Fruit fly (Drosophila melanogaster) whole organism, prepupa: ENCODE results near the gene PGRP-LE.

ENCODE experiments used
- CG6854 ChIP-seq: fragments of 200-800 bp; sonication (Bioruptor generic); optimal IDR thresholded peaks from 2 replicates; lab custom pipeline; 2017; ENCODE audit warnings: missing biosample characterization, mild to moderate bottlenecking, missing genetic modification characterization
- CG8119 ChIP-seq: fragments of 200-800 bp; sonication (Bioruptor generic); IDR thresholded peaks from 3 replicates; pipeline ENCODE4 v1.3.6; 2022; ENCODE audit warnings: missing biosample characterization, missing genetic modification characterization
- Hr38 ChIP-seq: sonication (Bioruptor generic); optimal IDR thresholded peaks from 2 replicates; lab custom pipeline; 2016; ENCODE audit warnings: missing biosample characterization, missing genetic modification characterization
- Hr39 ChIP-seq: fragments of 200-800 bp; sonication (Bioruptor generic); optimal IDR thresholded peaks from 2 replicates; lab custom pipeline; 2016; ENCODE audit warnings: missing biosample characterization, missing genetic modification characterization
- Sox102F ChIP-seq: fragments of 200-800 bp; sonication (Bioruptor generic); optimal IDR thresholded peaks from 2 replicates; lab custom pipeline; 2016; ENCODE audit warnings: missing biosample characterization, mild to moderate bottlenecking, missing genetic modification characterization
- acj6 ChIP-seq: fragments of 200-800 bp; sonication (Bioruptor generic); optimal IDR thresholded peaks from 3 replicates; lab custom pipeline; 2016; ENCODE audit warnings: missing biosample characterization, missing genetic modification characterization
- dsx ChIP-seq: fragments of 200-800 bp; optimal IDR thresholded peaks from 3 replicates; lab custom pipeline; 2019; ENCODE audit warnings: missing biosample characterization, mild to moderate bottlenecking, missing genetic modification characterization, moderate library complexity; ENCODE audit not compliant: poor library complexity, severe bottlenecking
- fd59A ChIP-seq: fragments of 200-800 bp; sonication (Bioruptor generic); optimal IDR thresholded peaks from 2 replicates; lab custom pipeline; 2017; ENCODE audit warnings: missing biosample characterization, mild to moderate bottlenecking, missing genetic modification characterization, missing genetic modification reagents
- fd85E ChIP-seq: fragments of 200-800 bp; sonication (Bioruptor generic); optimal IDR thresholded peaks from 3 replicates; lab custom pipeline; 2016; ENCODE audit warnings: missing biosample characterization, missing genetic modification characterization
- pdm3 ChIP-seq: fragments of 200-800 bp; sonication (Bioruptor generic); optimal IDR thresholded peaks from 3 replicates; lab custom pipeline; 2016; ENCODE audit warnings: missing biosample characterization, missing genetic modification characterization
- ss ChIP-seq, 2 experiments: fragments of 200-800 bp; sonication (Bioruptor generic); optimal IDR thresholded peaks; 2 replicates in 1 of 2; 3 replicates in 1 of 2; lab custom pipeline; 2017 to 2018; ENCODE audit warnings: mild to moderate bottlenecking in 2 of 2, missing biosample characterization in 2 of 2, missing genetic modification characterization in 2 of 2, moderate library complexity in 1 of 2
- topi ChIP-seq: fragments of 200-800 bp; sonication (Bioruptor generic); optimal IDR thresholded peaks from 3 replicates; lab custom pipeline; 2016; ENCODE audit warnings: missing biosample characterization, missing genetic modification characterization

DNA sequence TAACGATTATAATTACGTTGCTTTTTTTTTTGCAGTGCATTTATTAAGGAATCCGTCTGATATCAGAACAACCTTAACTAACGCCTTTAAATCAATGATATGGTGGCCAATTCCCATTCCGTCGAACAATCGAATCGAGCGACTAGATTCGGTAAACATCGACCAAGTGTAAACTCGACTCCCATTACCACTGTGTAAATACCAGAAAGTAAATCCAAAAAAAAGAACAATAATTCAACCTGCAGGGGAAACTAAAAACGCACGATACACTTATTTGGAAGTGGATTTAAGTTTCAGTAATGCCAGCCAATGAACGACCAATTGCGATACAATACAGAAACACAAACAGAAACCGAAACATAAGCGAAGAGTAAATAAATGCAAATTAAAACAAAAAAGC lies 1.8 kb upstream of the PGRP-LE start:
- TF ChIP-seq ss (GFP tag; optimal IDR thresholded peaks at IDR 0.05; lab: Kevin White, UChicago) (no peak), dsx (no peak), Hr38 (GFP tag; lab: Kevin White, UChicago) (no peak), topi (GFP tag; lab: Kevin White, UChicago) (no peak), CG8119 (no peak), CG6854 (GFP tag; lab: Kevin White, UChicago) (no peak), fd59A (GFP tag; lab: Kevin White, UChicago) (no peak), acj6 (GFP tag; lab: Kevin White, UChicago) (no peak), Sox102F (no peak), Hr39 (GFP tag; lab: Kevin White, UChicago) (no peak), pdm3 (GFP tag; lab: Kevin White, UChicago) (no peak), fd85E (GFP tag; lab: Kevin White, UChicago) (no peak)
